Worm (Caenorhabditis elegans): ENCODE measurements around the gene C25D7.10.

Gene C25D7.10

DNA sequence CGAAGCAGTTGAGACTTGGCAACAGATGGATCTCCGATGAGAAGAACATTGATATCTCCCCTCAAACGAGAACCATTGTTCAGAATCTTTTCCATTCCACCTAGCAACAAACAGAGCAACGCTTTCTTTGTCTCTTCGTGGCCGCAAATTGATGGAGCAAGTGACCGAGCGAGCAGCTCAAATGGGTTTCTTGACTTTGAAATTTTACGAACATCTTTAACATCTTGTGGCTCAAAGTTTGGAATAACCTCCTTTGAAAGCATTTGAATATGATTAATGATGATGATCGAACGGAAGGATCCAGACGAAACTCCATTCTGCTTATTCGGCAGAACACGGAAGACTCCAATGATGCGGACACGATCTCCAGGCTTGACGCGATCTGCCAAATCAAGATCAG, 8.8 kb upstream of the C25D7.10 start:
- TF ChIP-seq egl-5 (tag; optimal IDR thresholded peaks at IDR 0.05) = no peak

- TF ChIP-seq fkh-10 (GFP tag; optimal IDR thresholded peaks at IDR 0.05) = no peak
- TF ChIP-seq R02D3.7 (tag; optimal IDR thresholded peaks at IDR 0.05) = no peak
- no peak for TF ChIP-seq skn-1 (tag; optimal IDR thresholded peaks at IDR 0.05)
These were observed 8.3 kb upstream of the C25D7.10 start for ce11 chrV:15058965-15059364.

DNA sequence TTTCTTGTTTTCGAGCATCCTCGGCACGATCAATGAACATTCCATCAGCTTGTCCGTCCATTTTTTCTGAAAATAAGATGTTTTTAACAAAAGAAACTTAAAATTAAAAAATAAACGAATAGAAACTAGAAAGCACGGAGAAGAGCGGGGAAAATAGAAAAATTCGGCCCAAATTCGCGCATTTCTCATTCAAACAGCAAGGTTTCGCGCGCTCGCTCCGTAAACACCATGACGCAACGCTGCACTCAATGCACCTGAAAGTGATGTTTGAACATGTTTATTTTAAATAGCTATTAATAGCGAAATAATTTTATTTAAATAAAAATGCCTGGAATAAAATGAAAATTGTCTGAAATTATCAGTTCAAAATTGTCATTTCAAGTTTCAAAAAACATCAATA, 7.7 kb upstream of the C25D7.10 start, which contains the start of the genes mcm-3 and C25D7.15:
TSS of gene mcm-3 (minus strand) at position 66 of the 400 bp plus-strand sequence.
TSS of gene C25D7.15 (plus strand) at position 275 of the 400 bp plus-strand sequence.
- TF ChIP-seq nhr-23 (tag; optimal IDR thresholded peaks at IDR 0.05) = peak; percentile 41
- peak; percentile 28 for TF ChIP-seq nhr-25 (tag; optimal IDR thresholded peaks at IDR 0.05)
- no peak for TF ChIP-seq egl-27 (tag; optimal IDR thresholded peaks at IDR 0.05)
- TF ChIP-seq elt-1 (tag; optimal IDR thresholded peaks at IDR 0.05) = no peak
- TF ChIP-seq nhr-67 (tag; optimal IDR thresholded peaks at IDR 0.05) = no peak
- TF ChIP-seq lin-15B (tag; optimal IDR thresholded peaks at IDR 0.05) = peak; percentile 28
- no peak for TF ChIP-seq unc-62 (GFP tag; optimal IDR thresholded peaks at IDR 0.05)
- TF ChIP-seq elt-2 (tag; optimal IDR thresholded peaks at IDR 0.05) = peak; percentile 3
- TF ChIP-seq pha-4 (tag; optimal IDR thresholded peaks at IDR 0.05) = peak; percentile 66
- TF ChIP-seq ceh-9 (tag; optimal IDR thresholded peaks at IDR 0.05) = no peak

DNA sequence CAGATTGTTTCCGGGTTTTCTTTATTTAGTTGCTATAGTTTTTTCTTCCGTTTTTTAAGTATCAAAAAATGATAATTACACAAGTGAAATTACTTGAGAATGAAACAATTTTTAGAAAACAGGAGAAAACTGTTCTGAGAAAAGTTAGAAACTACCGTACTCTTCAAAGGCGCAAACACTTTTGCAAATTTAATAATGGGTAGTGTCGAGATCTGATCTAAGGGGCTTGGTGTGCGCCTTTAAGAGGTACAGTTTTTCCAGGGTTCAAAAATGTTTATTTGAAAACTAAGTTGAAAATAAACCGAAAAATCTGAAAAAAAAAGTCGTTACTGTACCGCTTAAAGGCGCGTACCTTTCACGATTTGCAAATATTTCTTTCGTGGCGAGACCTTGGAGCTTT, 6.7 kb upstream of the C25D7.10 start:
- TF ChIP-seq elt-1 (tag; optimal IDR thresholded peaks at IDR 0.05) (no peak), nhr-28 (tag; optimal IDR thresholded peaks at IDR 0.05) (no peak), nhr-76 (tag; optimal IDR thresholded peaks at IDR 0.05) (no peak), hmg-11 (tag; optimal IDR thresholded peaks at IDR 0.05) (no peak), pha-4 (tag; optimal IDR thresholded peaks at IDR 0.05) (no peak), unc-62 (GFP tag; optimal IDR thresholded peaks at IDR 0.05) (no peak), nhr-11 (tag; optimal IDR thresholded peaks at IDR 0.05) (no peak), zag-1 (tag; optimal IDR thresholded peaks at IDR 0.05) (no peak), skn-1 (tag; optimal IDR thresholded peaks at IDR 0.05) (no peak), nhr-77 (tag; optimal IDR thresholded peaks at IDR 0.05) (no peak), lsy-12 (tag; optimal IDR thresholded peaks at IDR 0.05) (no peak), nhr-237 (tag; optimal IDR thresholded peaks at IDR 0.05) (no peak)

DNA sequence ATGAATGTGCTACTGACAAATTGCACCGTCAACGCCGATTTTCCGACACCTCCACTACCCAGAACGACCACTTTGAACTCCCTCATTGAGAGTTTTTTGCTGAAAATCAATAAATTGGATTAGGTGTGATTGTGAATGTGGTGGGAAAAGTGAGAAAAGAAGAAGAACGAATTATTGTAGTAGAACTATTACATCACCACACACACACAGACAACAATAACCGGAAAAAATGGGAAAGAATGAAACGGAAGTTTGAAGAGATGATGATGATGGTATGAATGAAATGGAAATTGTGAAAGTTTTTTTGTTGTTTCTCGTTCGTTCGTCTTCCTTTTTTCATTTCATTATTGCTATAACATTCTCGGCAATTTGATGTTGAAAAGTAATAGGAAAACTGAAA, 3.3 kb upstream of the C25D7.10 start, which contains the start of gene rap-2:
TSS of gene rap-2 (minus strand) at position 101 of the 400 bp plus-strand sequence.
- no peak for TF ChIP-seq nfya-1 (tag; optimal IDR thresholded peaks at IDR 0.05; ENCODE audit: insufficient read depth)

ce11 chrV:15065068-15065744, 2.1 kb upstream of the C25D7.10 start, which contains the start of gene C25D7.9:
Gene C25D7.9 (plus strand): TSS chrV:15065135.
- no peak for TF ChIP-seq ceh-9 (tag; optimal IDR thresholded peaks at IDR 0.05)
- TF ChIP-seq lin-15B (tag; optimal IDR thresholded peaks at IDR 0.05) = peak; percentile 45
- TF ChIP-seq pqm-1 (tag; optimal IDR thresholded peaks at IDR 0.05) = no peak
- TF ChIP-seq nhr-76 (tag; optimal IDR thresholded peaks at IDR 0.05) = no peak
- TF ChIP-seq eor-1 (tag; optimal IDR thresholded peaks at IDR 0.05) = no peak
- peak; percentile 28 for TF ChIP-seq pha-4 (tag; optimal IDR thresholded peaks at IDR 0.05)
- TF ChIP-seq egl-27 (tag; optimal IDR thresholded peaks at IDR 0.05) = no peak
- TF ChIP-seq mdl-1 (tag; optimal IDR thresholded peaks at IDR 0.05) = no peak
- TF ChIP-seq ZK546.5 (tag; optimal IDR thresholded peaks at IDR 0.05) = no peak
- TF ChIP-seq ama-1 (optimal IDR thresholded peaks at IDR 0.05) = no peak
- TF ChIP-seq nhr-28 (tag; optimal IDR thresholded peaks at IDR 0.05) = no peak
- TF ChIP-seq daf-12 (tag; optimal IDR thresholded peaks at IDR 0.05) = no peak
- no peak for TF ChIP-seq nhr-77 (tag; optimal IDR thresholded peaks at IDR 0.05)
- TF ChIP-seq elt-3 (tag; optimal IDR thresholded peaks at IDR 0.05) = no peak
- no peak for TF ChIP-seq nhr-23 (tag; optimal IDR thresholded peaks at IDR 0.05)
- no peak for TF ChIP-seq ceh-16 (tag; optimal IDR thresholded peaks at IDR 0.05)
- TF ChIP-seq ceh-28 (tag; optimal IDR thresholded peaks at IDR 0.05) = no peak
- no peak for TF ChIP-seq ztf-11 (tag; optimal IDR thresholded peaks at IDR 0.05)
- TF ChIP-seq nhr-11 (tag; optimal IDR thresholded peaks at IDR 0.05) = no peak
- no peak for TF ChIP-seq unc-39 (tag; optimal IDR thresholded peaks at IDR 0.05)
- no peak for TF ChIP-seq mml-1 (tag; optimal IDR thresholded peaks at IDR 0.05)
- TF ChIP-seq unc-62 (GFP tag; optimal IDR thresholded peaks at IDR 0.05) = no peak
- peak; percentile 20 for TF ChIP-seq lin-39 (tag; optimal IDR thresholded peaks at IDR 0.05)
- no peak for TF ChIP-seq skn-1 (tag; optimal IDR thresholded peaks at IDR 0.05)
- no peak for TF ChIP-seq nhr-12 (tag; optimal IDR thresholded peaks at IDR 0.05)
- TF ChIP-seq elt-1 (tag; optimal IDR thresholded peaks at IDR 0.05) = no peak
- no peak for TF ChIP-seq egl-5 (tag; optimal IDR thresholded peaks at IDR 0.05)
- TF ChIP-seq nfya-1 (tag; optimal IDR thresholded peaks at IDR 0.05; ENCODE audit: insufficient read depth) = peak; percentile 33
- no peak for TF ChIP-seq ztf-4 (tag; optimal IDR thresholded peaks at IDR 0.05)
- peak; percentile 6 for TF ChIP-seq nhr-25 (tag; optimal IDR thresholded peaks at IDR 0.05)
- no peak for TF ChIP-seq aly-2 (tag; optimal IDR thresholded peaks at IDR 0.05)
- no peak for TF ChIP-seq elt-2 (tag; optimal IDR thresholded peaks at IDR 0.05)
- TF ChIP-seq lsy-12 (tag; optimal IDR thresholded peaks at IDR 0.05) = no peak
- TF ChIP-seq ceh-82 (tag; optimal IDR thresholded peaks at IDR 0.05) = no peak
- no peak for TF ChIP-seq sea-2 (GFP tag; optimal IDR thresholded peaks at IDR 0.05)

Measured in whole organism, L3 larva.